Fruit fly (Drosophila melanogaster) whole organism, embryonic: ENCODE measurements around the gene CG3702.

ENCODE experiments used
- BtbVII ChIP-seq: fragments of 200-800 bp; sonication (Bioruptor generic); optimal IDR thresholded peaks from 3 replicates; lab custom pipeline; 2017; ENCODE audit warnings: missing biosample characterization, mild to moderate bottlenecking, missing genetic modification characterization
- CG10274 ChIP-seq: fragments of 200-800 bp; sonication (Bioruptor generic); optimal IDR thresholded peaks from 3 replicates; lab custom pipeline; 2017; ENCODE audit warnings: missing biosample characterization, mild to moderate bottlenecking, missing genetic modification characterization
- CG11093 ChIP-seq: fragments of 200-800 bp; sonication (Bioruptor generic); IDR thresholded peaks from 3 replicates; pipeline ENCODE4 v1.3.6; 2022; ENCODE audit warnings: missing biosample characterization, missing genetic modification characterization
- CG11247 ChIP-seq: fragments of 200-800 bp; sonication (Bioruptor generic); IDR thresholded peaks from 2 replicates; pipeline ENCODE4 v1.3.6; 2022; ENCODE audit warnings: missing biosample characterization, missing genetic modification characterization
- CG11456 ChIP-seq: fragments of 200-800 bp; sonication (Bioruptor generic); IDR thresholded peaks from 3 replicates; pipeline ENCODE4 v1.3.6; 2022; ENCODE audit warnings: missing biosample characterization, missing genetic modification characterization
- CG11695 ChIP-seq: fragments of 200-800 bp; sonication (Bioruptor generic); IDR thresholded peaks from 3 replicates; pipeline ENCODE4 v1.3.6; 2022; ENCODE audit warnings: missing biosample characterization, missing genetic modification characterization
- CG12391 ChIP-seq: fragments of 200-800 bp; sonication (Bioruptor generic); optimal IDR thresholded peaks from 3 replicates; lab custom pipeline; 2018; ENCODE audit warnings: missing biosample characterization, mild to moderate bottlenecking, missing genetic modification characterization, moderate library complexity
- CG13287 ChIP-seq: fragments of 200-800 bp; sonication (Bioruptor generic); IDR thresholded peaks from 2 replicates; pipeline ENCODE4 v1.3.6; 2022; ENCODE audit warnings: missing biosample characterization, missing genetic modification characterization; ENCODE audit not compliant: partially characterized antibody
- CG14014 ChIP-seq: fragments of 200-800 bp; sonication (Bioruptor generic); IDR thresholded peaks from 2 replicates; pipeline ENCODE4 v1.3.6; 2022; ENCODE audit warnings: missing biosample characterization, missing genetic modification characterization
- CG14710 ChIP-seq: fragments of 200-800 bp; sonication (Bioruptor generic); optimal IDR thresholded peaks from 3 replicates; lab custom pipeline; 2019; ENCODE audit warnings: missing biosample characterization, mild to moderate bottlenecking, missing genetic modification characterization, moderate library complexity
- CG1529 ChIP-seq: fragments of 200-800 bp; sonication (Bioruptor generic); optimal IDR thresholded peaks from 3 replicates; lab custom pipeline; 2018; ENCODE audit warnings: missing biosample characterization, missing genetic modification characterization
- CG15514 ChIP-seq: fragments of 200-800 bp; sonication (Bioruptor generic); optimal IDR thresholded peaks from 3 replicates; lab custom pipeline; 2017; ENCODE audit warnings: missing biosample characterization, missing genetic modification characterization, mild to moderate bottlenecking, moderate library complexity, missing genetic modification reagents
- CG1603 ChIP-seq: fragments of 200-800 bp; sonication (Bioruptor generic); optimal IDR thresholded peaks from 2 replicates; lab custom pipeline; 2019; ENCODE audit warnings: missing biosample characterization, mild to moderate bottlenecking, missing genetic modification characterization, moderate library complexity
- CG1832 ChIP-seq: fragments of 200-800 bp; sonication (Bioruptor generic); optimal IDR thresholded peaks from 2 replicates; lab custom pipeline; 2017; ENCODE audit warnings: missing biosample characterization, mild to moderate bottlenecking, missing genetic modification characterization, inconsistent platforms
- CG30403 ChIP-seq: fragments of 200-800 bp; sonication (Bioruptor generic); optimal IDR thresholded peaks from 3 replicates; lab custom pipeline; 2016; ENCODE audit warnings: missing biosample characterization, missing genetic modification characterization
- CG32532 ChIP-seq: fragments of 200-800 bp; sonication (Bioruptor generic); IDR thresholded peaks from 2 replicates; pipeline ENCODE4 v1.3.6; 2022; ENCODE audit warnings: missing biosample characterization, missing genetic modification characterization
- CG34224 ChIP-seq: fragments of 200-800 bp; sonication (Bioruptor generic); IDR thresholded peaks from 3 replicates; pipeline ENCODE4 v1.3.6; 2022; ENCODE audit warnings: missing biosample characterization, missing genetic modification characterization; ENCODE audit not compliant: partially characterized antibody
- CG3838 ChIP-seq: fragments of 200-800 bp; sonication (Bioruptor generic); optimal IDR thresholded peaks from 3 replicates; lab custom pipeline; 2016; ENCODE audit warnings: missing biosample characterization, missing genetic modification characterization
- CG4360 ChIP-seq: fragments of 200-800 bp; sonication (Bioruptor generic); IDR thresholded peaks from 2 replicates; pipeline ENCODE4 v1.3.6; 2022; ENCODE audit warnings: missing biosample characterization, missing genetic modification characterization
- CG43689 ChIP-seq: fragments of 200-800 bp; sonication (Bioruptor generic); IDR thresholded peaks from 2 replicates; pipeline ENCODE4 v1.3.6; 2022; ENCODE audit warnings: missing biosample characterization, missing genetic modification characterization
- CG4404 ChIP-seq: fragments of 200-800 bp; sonication (Bioruptor generic); IDR thresholded peaks from 2 replicates; pipeline ENCODE4 v1.3.6; 2022; ENCODE audit warnings: missing biosample characterization, missing genetic modification characterization
- CG7963 ChIP-seq: fragments of 200-800 bp; sonication (Bioruptor generic); IDR thresholded peaks from 3 replicates; pipeline ENCODE4 v1.3.6; 2022; ENCODE audit warnings: missing biosample characterization, missing genetic modification characterization; ENCODE audit not compliant: partially characterized antibody
- CG9817 ChIP-seq: fragments of 200-800 bp; sonication (Bioruptor generic); optimal IDR thresholded peaks from 2 replicates; lab custom pipeline; 2018; ENCODE audit warnings: missing biosample characterization, mild to moderate bottlenecking, missing genetic modification characterization, moderate library complexity
- Chrac-16 ChIP-seq: fragments of 200-800 bp; sonication (Bioruptor generic); optimal IDR thresholded peaks from 3 replicates; lab custom pipeline; 2016; ENCODE audit warnings: missing biosample characterization, missing genetic modification characterization
- Dfd ChIP-seq, 2 experiments: fragments of >200 bp; optimal IDR thresholded peaks; 2 replicates each; lab custom pipeline; 2017; ENCODE audit warnings: missing biosample characterization in 2 of 2, missing genetic modification characterization in 2 of 2
- Dll ChIP-seq: fragments of 200-800 bp; sonication (Bioruptor generic); IDR thresholded peaks from 4 replicates; pipeline ENCODE4 v1.3.6; 2022; ENCODE audit warnings: missing biosample characterization, missing genetic modification characterization; ENCODE audit not compliant: partially characterized antibody
- Doc2 ChIP-seq: fragments of 200-800 bp; sonication (Bioruptor generic); IDR thresholded peaks from 2 replicates; pipeline ENCODE4 v1.3.6; 2022; ENCODE audit warnings: missing biosample characterization, missing genetic modification characterization
- Doc3 ChIP-seq: fragments of 200-800 bp; sonication (Bioruptor generic); IDR thresholded peaks from 3 replicates; pipeline ENCODE4 v1.3.6; 2022; ENCODE audit warnings: missing biosample characterization, missing genetic modification characterization; ENCODE audit not compliant: partially characterized antibody
- E2f1 ChIP-seq: fragments of 200-800 bp; sonication (Bioruptor generic); IDR thresholded peaks from 2 replicates; pipeline ENCODE4 v1.3.6; 2022; ENCODE audit warnings: missing biosample characterization, missing genetic modification characterization
- Elba2 ChIP-seq: fragments of 200-800 bp; sonication (Bioruptor generic); optimal IDR thresholded peaks from 3 replicates; lab custom pipeline; 2016; ENCODE audit warnings: missing biosample characterization, missing genetic modification characterization
- GATAe ChIP-seq: fragments of 200-800 bp; sonication (Bioruptor generic); conservative IDR thresholded peaks from 2 replicates; pipeline ENCODE4 v1.3.6; 2022; ENCODE audit warnings: missing biosample characterization, missing genetic modification characterization
- HLH4C ChIP-seq: fragments of 200-800 bp; sonication (Bioruptor generic); IDR thresholded peaks from 3 replicates; pipeline ENCODE4 v1.3.6; 2022; ENCODE audit warnings: missing biosample characterization, missing genetic modification characterization; ENCODE audit not compliant: partially characterized antibody
- HmgZ ChIP-seq: fragments of 200-800 bp; sonication (Bioruptor generic); optimal IDR thresholded peaks from 2 replicates; lab custom pipeline; 2018; ENCODE audit warnings: missing biosample characterization, mild to moderate bottlenecking, missing genetic modification characterization
- MESR4 ChIP-seq: fragments of 200-800 bp; sonication (Bioruptor generic); optimal IDR thresholded peaks from 2 replicates; lab custom pipeline; 2018; ENCODE audit warnings: missing biosample characterization, mild to moderate bottlenecking, missing genetic modification characterization, moderate library complexity
- Pdp1 ChIP-seq, 2 experiments: fragments of 200-800 bp; sonication (Bioruptor generic); optimal IDR thresholded peaks; 3 replicates each; lab custom pipeline; 2016; ENCODE audit warnings: missing biosample characterization in 2 of 2, missing genetic modification characterization in 2 of 2, mild to moderate bottlenecking in 1 of 2, moderate library complexity in 1 of 2
- Ravus ChIP-seq: fragments of 200-800 bp; sonication (Bioruptor generic); IDR thresholded peaks from 2 replicates; pipeline ENCODE4 v1.3.6; 2022; ENCODE audit warnings: missing biosample characterization, missing genetic modification characterization
- Scr ChIP-seq: fragments of 200-800 bp; sonication (Bioruptor generic); IDR thresholded peaks from 2 replicates; pipeline ENCODE4 v1.3.6; 2022; ENCODE audit warnings: missing biosample characterization, missing genetic modification characterization; ENCODE audit not compliant: partially characterized antibody
- Ssrp ChIP-seq: fragments of 200-800 bp; sonication (Bioruptor generic); optimal IDR thresholded peaks from 2 replicates; lab custom pipeline; 2018; ENCODE audit warnings: missing biosample characterization, mild to moderate bottlenecking, missing genetic modification characterization, moderate library complexity
- bowl ChIP-seq: fragments of 200-800 bp; sonication (Bioruptor generic); IDR thresholded peaks from 2 replicates; pipeline ENCODE4 v1.3.6; 2022; ENCODE audit warnings: missing biosample characterization, missing genetic modification characterization
- emc ChIP-seq: fragments of 200-800 bp; sonication (Bioruptor generic); optimal IDR thresholded peaks from 2 replicates; lab custom pipeline; 2016; ENCODE audit warnings: missing biosample characterization, missing genetic modification characterization
- eyg ChIP-seq: fragments of 200-800 bp; sonication (Bioruptor generic); optimal IDR thresholded peaks from 3 replicates; lab custom pipeline; 2016; ENCODE audit warnings: missing biosample characterization, missing genetic modification characterization
- fd102C ChIP-seq: fragments of 200-800 bp; sonication (Bioruptor generic); optimal IDR thresholded peaks from 2 replicates; lab custom pipeline; 2018; ENCODE audit warnings: missing biosample characterization, mild to moderate bottlenecking, missing genetic modification characterization, moderate library complexity
- ftz-f1 ChIP-seq: fragments of 200-800 bp; sonication (Bioruptor generic); optimal IDR thresholded peaks from 2 replicates; lab custom pipeline; 2016; ENCODE audit warnings: missing biosample characterization, missing genetic modification characterization
- hbn ChIP-seq: fragments of 200-800 bp; sonication (Bioruptor generic); IDR thresholded peaks from 2 replicates; pipeline ENCODE4 v1.3.6; 2022; ENCODE audit warnings: missing biosample characterization, missing genetic modification characterization; ENCODE audit not compliant: partially characterized antibody
- insv ChIP-seq, 2 experiments: fragments of 200-800 bp; sonication (Bioruptor generic); optimal IDR thresholded peaks; 3 replicates each; lab custom pipeline; 2016 to 2018; ENCODE audit warnings: missing biosample characterization in 2 of 2, missing genetic modification characterization in 2 of 2
- mam ChIP-seq: fragments of 200-800 bp; sonication (Bioruptor generic); optimal IDR thresholded peaks from 3 replicates; lab custom pipeline; 2016; ENCODE audit warnings: missing biosample characterization, missing genetic modification characterization
- nmo ChIP-seq: fragments of 200-800 bp; sonication (Bioruptor generic); optimal IDR thresholded peaks from 2 replicates; lab custom pipeline; 2018; ENCODE audit warnings: missing biosample characterization, mild to moderate bottlenecking, missing genetic modification characterization, moderate library complexity
- pb ChIP-seq: fragments of 200-800 bp; sonication (Bioruptor generic); optimal IDR thresholded peaks from 3 replicates; lab custom pipeline; 2016; ENCODE audit warnings: missing biosample characterization, missing genetic modification characterization
- slp2 ChIP-seq: fragments of 200-800 bp; sonication (Bioruptor generic); optimal IDR thresholded peaks from 2 replicates; lab custom pipeline; 2016; ENCODE audit warnings: missing biosample characterization, missing genetic modification characterization
- vnd ChIP-seq: fragments of 200-800 bp; sonication (Bioruptor generic); IDR thresholded peaks from 3 replicates; pipeline ENCODE4 v1.3.6; 2022; ENCODE audit warnings: missing biosample characterization, missing genetic modification characterization; ENCODE audit not compliant: partially characterized antibody

The CG3702 gene

DNA sequence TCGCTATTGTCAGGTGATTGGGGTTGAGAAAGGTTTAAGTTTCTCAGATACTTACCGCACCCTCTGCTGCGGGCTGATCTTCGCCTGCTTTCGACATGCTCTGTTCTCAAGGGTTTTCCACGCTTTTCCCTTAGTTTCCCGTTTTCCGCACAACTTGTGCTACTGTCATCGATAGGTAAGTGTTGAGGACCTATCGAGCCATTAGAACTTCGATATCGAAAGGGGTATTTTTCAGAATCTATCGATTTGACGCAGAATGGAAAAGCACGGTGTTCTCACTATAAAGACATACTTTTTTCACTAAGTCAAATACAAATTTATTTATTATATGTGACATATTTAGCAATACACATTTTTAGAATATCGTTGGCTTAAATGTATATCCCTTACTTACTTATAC lies at the start of gene CG3702 (continued):
- no peak for TF ChIP-seq Elba2
- TF ChIP-seq CG7963 (GFP tag; lab: Robert Waterston, UW), result peak; percentile 57; the same call in 1 of the 3 replicates
- no peak for TF ChIP-seq Chrac-16
- TF ChIP-seq ftz-f1 (GFP tag; lab: Kevin White, UChicago), result no peak
- TF ChIP-seq CG14014 (GFP tag; lab: Robert Waterston, UW), result 0 out of 2 replicates have a peak, but pooled peaks have one; percentile 9
- TF ChIP-seq hbn (GFP tag; lab: Robert Waterston, UW), result peak; percentile 68
- no peak for TF ChIP-seq CG11456 (GFP tag; lab: Robert Waterston, UW)
- no peak for TF ChIP-seq emc (GFP tag; lab: Kevin White, UChicago)
- no peak for TF ChIP-seq CG1832 (GFP tag; lab: Kevin White, UChicago)
- TF ChIP-seq HmgZ (tag; lab: Kevin White, UChicago), result peak; percentile 17
- TF ChIP-seq insv (GFP tag; optimal IDR thresholded peaks at IDR 0.05; lab: Kevin White, UChicago), result no peak
- no peak for TF ChIP-seq pb (GFP tag; lab: Kevin White, UChicago)
- TF ChIP-seq Doc3 (GFP tag; lab: Robert Waterston, UW), result peak; percentile 51; the same call in 2 of the 3 replicates
- TF ChIP-seq fd102C (GFP tag; lab: Kevin White, UChicago), result no peak
- peak; percentile 65 for TF ChIP-seq Dll
- TF ChIP-seq CG15514 (GFP tag; lab: Kevin White, UChicago), result peak; percentile 7
- no peak for TF ChIP-seq CG10274
- TF ChIP-seq CG11247 (GFP tag; lab: Robert Waterston, UW), result no peak
- TF ChIP-seq Ravus, result no peak
- TF ChIP-seq bowl (GFP tag; lab: Robert Waterston, UW), result no peak
- TF ChIP-seq MESR4, result peak; percentile 82
- no peak for TF ChIP-seq CG4404 (GFP tag; lab: Robert Waterston, UW)
- peak; percentile 67 for TF ChIP-seq CG13287 (GFP tag; lab: Robert Waterston, UW)
- no peak for TF ChIP-seq CG43689 (GFP tag; lab: Robert Waterston, UW)
- TF ChIP-seq Scr, result peak; percentile 65
- TF ChIP-seq CG11093 (GFP tag; lab: Robert Waterston, UW), result no peak
- peak; percentile 31 for TF ChIP-seq nmo (GFP tag; lab: Kevin White, UChicago)
- TF ChIP-seq Ssrp (tag; lab: Kevin White, UChicago), result no peak
- no peak for TF ChIP-seq CG3838 (GFP tag; lab: Kevin White, UChicago)
- no peak for TF ChIP-seq CG14710 (tag; lab: Kevin White, UChicago)
- peak in 1 of 2 experiments; percentile 10 for TF ChIP-seq Pdp1 (GFP tag; optimal IDR thresholded peaks at IDR 0.05; lab: Kevin White, UChicago)
- no peak for TF ChIP-seq Dfd (GFP tag; optimal IDR thresholded peaks at IDR 0.05; lab: Kevin White, UChicago)
- no peak for TF ChIP-seq E2f1 (GFP tag; lab: Robert Waterston, UW)
- peak; percentile 51 for TF ChIP-seq CG34224 (GFP tag; lab: Robert Waterston, UW)
- TF ChIP-seq BtbVII (GFP tag; lab: Kevin White, UChicago), result no peak
- no peak for TF ChIP-seq eyg
- peak; percentile 42 for TF ChIP-seq CG12391 (tag; lab: Kevin White, UChicago)
- no peak for TF ChIP-seq slp2 (GFP tag; lab: Kevin White, UChicago)
- no peak for TF ChIP-seq mam
- TF ChIP-seq CG30403, result no peak
- no peak for TF ChIP-seq CG1529
- no peak for TF ChIP-seq GATAe (GFP tag; lab: Robert Waterston, UW)
- peak; percentile 16; the same call in 1 of the 2 replicates for TF ChIP-seq CG32532 (GFP tag; lab: Robert Waterston, UW)
- peak; percentile 48; the same call in 2 of the 3 replicates for TF ChIP-seq vnd
- no peak for TF ChIP-seq CG4360 (GFP tag; lab: Robert Waterston, UW)
- TF ChIP-seq CG11695 (GFP tag; lab: Robert Waterston, UW), result no peak
- TF ChIP-seq Doc2 (GFP tag; lab: Robert Waterston, UW), result no peak
- peak; percentile 78 for TF ChIP-seq HLH4C
- peak; percentile 1 for TF ChIP-seq CG9817
- TF ChIP-seq CG1603 (tag; lab: Kevin White, UChicago), result peak; percentile 53
